Worm (Caenorhabditis elegans): ENCODE data around the gene rei-1.

rei-1 gene

DNA sequence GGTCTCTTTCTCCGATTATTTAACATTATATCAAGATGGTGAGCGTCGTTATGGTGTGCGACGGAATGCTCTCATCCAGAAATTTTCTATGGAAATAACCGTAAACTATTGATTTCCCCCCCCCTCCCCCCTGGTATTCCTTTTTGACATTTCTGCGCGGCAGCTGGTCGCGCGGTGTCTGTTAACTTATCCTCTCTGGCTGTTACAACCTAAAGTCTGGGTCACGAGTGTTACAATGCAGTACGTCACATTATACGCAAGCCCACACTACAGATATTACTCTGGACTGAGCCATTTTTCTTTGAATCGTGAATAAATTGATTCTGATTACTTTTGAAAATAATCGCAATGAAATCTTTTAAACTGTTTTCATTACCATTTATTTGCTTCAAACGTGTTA is 48.8 kb downstream of the rei-1 start:
- TF ChIP-seq ztf-29 (GFP tag; IDR thresholded peaks at IDR 0.05) (no peak), flt-1 (GFP tag; IDR thresholded peaks at IDR 0.05) (no peak), med-1 (GFP tag; optimal IDR thresholded peaks at IDR 0.05; ENCODE audit: insufficient read depth) (no peak), cog-1 (tag; optimal IDR thresholded peaks at IDR 0.05) (no peak), T22C8.4 (GFP tag; IDR thresholded peaks at IDR 0.05) (no peak), ztf-23 (GFP tag; IDR thresholded peaks at IDR 0.05) (no peak), tab-1 (GFP tag; IDR thresholded peaks at IDR 0.05) (no peak), klf-2 (GFP tag; conservative IDR thresholded peaks at IDR 0.05) (no peak), ref-1 (GFP tag; conservative IDR thresholded peaks at IDR 0.05) (no peak)

All from whole organism, midembryonic.